Fruit fly (Drosophila melanogaster): ENCODE results near the gene CG42238.

dm6 chr2L:20998788-20999187 is 53.2 kb downstream of the CG42238 start:
- no peak for TF ChIP-seq Hr78 (GFP tag; optimal IDR thresholded peaks at IDR 0.05)
- no peak for TF ChIP-seq Hnf4 (GFP tag; optimal IDR thresholded peaks at IDR 0.05)
- no peak for TF ChIP-seq dmrt93B (GFP tag; optimal IDR thresholded peaks at IDR 0.05)
- TF ChIP-seq Abd-B (GFP tag; optimal IDR thresholded peaks at IDR 0.05) = no peak
- TF ChIP-seq lola (GFP tag; optimal IDR thresholded peaks at IDR 0.05) = no peak
- TF ChIP-seq br (GFP tag; optimal IDR thresholded peaks at IDR 0.05) = no peak
- no peak for TF ChIP-seq sv (GFP tag; optimal IDR thresholded peaks at IDR 0.05)
- no peak for TF ChIP-seq brk (GFP tag; optimal IDR thresholded peaks at IDR 0.05)
- TF ChIP-seq CG32264 (GFP tag; optimal IDR thresholded peaks at IDR 0.05) = no peak
- TF ChIP-seq Sp1 (GFP tag; optimal IDR thresholded peaks at IDR 0.05) = no peak
- TF ChIP-seq HLH106 (tag; optimal IDR thresholded peaks at IDR 0.05) = no peak
- TF ChIP-seq psq (GFP tag; optimal IDR thresholded peaks at IDR 0.05) = no peak
- no peak for TF ChIP-seq Dif (GFP tag; optimal IDR thresholded peaks at IDR 0.05; ENCODE audit: partially characterized antibody)
